Fruit fly (Drosophila melanogaster) whole organism, wandering third instar larva: ENCODE data around the gene CG17362.

Source experiments
- Abd-B ChIP-seq: fragments of >200 bp; optimal IDR thresholded peaks from 2 replicates; lab custom pipeline; 2017; ENCODE audit warnings: missing biosample characterization, missing genetic modification characterization
- CG32264 ChIP-seq: fragments of 200-800 bp; sonication (Bioruptor generic); optimal IDR thresholded peaks from 2 replicates; lab custom pipeline; 2016; ENCODE audit warnings: missing biosample characterization, missing genetic modification characterization
- CG9705 ChIP-seq: fragments of 200-800 bp; sonication (Bioruptor generic); optimal IDR thresholded peaks from 2 replicates; lab custom pipeline; 2018; ENCODE audit warnings: missing biosample characterization, mild to moderate bottlenecking, missing genetic modification characterization
- CrebA ChIP-seq: fragments of 200-800 bp; sonication (Bioruptor generic); optimal IDR thresholded peaks from 2 replicates; lab custom pipeline; 2016; ENCODE audit warnings: missing biosample characterization, mild to moderate bottlenecking, missing genetic modification characterization, borderline replicate concordance
- Dfd ChIP-seq: fragments of >200 bp; optimal IDR thresholded peaks from 2 replicates; lab custom pipeline; 2017; ENCODE audit warnings: missing biosample characterization, missing genetic modification characterization
- Dif ChIP-seq: fragments of 200-275, 200-300 bp; sonication (Bioruptor generic); optimal IDR thresholded peaks from 2 replicates; lab custom pipeline; 2018; ENCODE audit warnings: missing biosample characterization, missing genetic modification characterization; ENCODE audit not compliant: partially characterized antibody
- GATAd ChIP-seq: sonication (Bioruptor generic); optimal IDR thresholded peaks from 2 replicates; lab custom pipeline; 2016; ENCODE audit warnings: missing biosample characterization, missing genetic modification characterization
- HLH106 ChIP-seq: fragments of 200-800 bp; optimal IDR thresholded peaks from 3 replicates; lab custom pipeline; 2019; ENCODE audit warnings: missing biosample characterization, mild to moderate bottlenecking, missing genetic modification characterization, moderate library complexity
- Hnf4 ChIP-seq: fragments of 200-800 bp; sonication (Bioruptor generic); optimal IDR thresholded peaks from 2 replicates; lab custom pipeline; 2016; ENCODE audit warnings: missing biosample characterization, mild to moderate bottlenecking, missing genetic modification characterization
- Hr78 ChIP-seq: fragments of >200 bp; optimal IDR thresholded peaks from 2 replicates; lab custom pipeline; 2017; ENCODE audit warnings: missing biosample characterization, missing genetic modification characterization
- Hr83 ChIP-seq: fragments of 200-300 bp; sonication (Bioruptor generic); optimal IDR thresholded peaks from 2 replicates; lab custom pipeline; 2016; ENCODE audit warnings: missing biosample characterization, mild to moderate bottlenecking, missing genetic modification characterization, moderate library complexity; ENCODE audit not compliant: poor library complexity, severe bottlenecking
- Jra ChIP-seq: sonication (Bioruptor generic); optimal IDR thresholded peaks from 2 replicates; lab custom pipeline; 2016; ENCODE audit warnings: missing biosample characterization, missing genetic modification characterization
- Mio ChIP-seq: sonication (Bioruptor generic); optimal IDR thresholded peaks from 2 replicates; lab custom pipeline; 2016; ENCODE audit warnings: missing biosample characterization, missing genetic modification characterization
- N ChIP-seq: fragments of >200 bp; optimal IDR thresholded peaks from 2 replicates; lab custom pipeline; 2018; ENCODE audit warnings: missing biosample characterization, missing external identifiers, missing genetic modification characterization
- OdsH ChIP-seq: fragments of 200-800 bp; sonication (Bioruptor generic); optimal IDR thresholded peaks from 2 replicates; lab custom pipeline; 2016; ENCODE audit warnings: missing biosample characterization, mild to moderate bottlenecking, missing genetic modification characterization
- Rel ChIP-seq, 2 experiments: fragments of 200-800 bp; sonication (Bioruptor generic) in 1 of 2; optimal IDR thresholded peaks; 2 replicates in 1 of 2; 3 replicates in 1 of 2; lab custom pipeline; 2016 to 2019; ENCODE audit warnings: mild to moderate bottlenecking in 2 of 2, missing biosample characterization in 2 of 2, missing genetic modification characterization in 2 of 2, moderate library complexity in 1 of 2
- Sp1 ChIP-seq: fragments of 200-800 bp; sonication (Bioruptor generic); optimal IDR thresholded peaks from 3 replicates; lab custom pipeline; 2019; ENCODE audit warnings: missing biosample characterization, mild to moderate bottlenecking, missing genetic modification characterization, moderate library complexity
- Vsx2 ChIP-seq: fragments of 200-300, 225-300 bp; sonication (Bioruptor generic); optimal IDR thresholded peaks from 2 replicates; lab custom pipeline; 2018; ENCODE audit warnings: missing biosample characterization, missing genetic modification characterization; ENCODE audit not compliant: partially characterized antibody
- br ChIP-seq: fragments of 200-800 bp; sonication (Bioruptor generic); optimal IDR thresholded peaks from 2 replicates; lab custom pipeline; 2016; ENCODE audit warnings: missing biosample characterization, missing genetic modification characterization
- brk ChIP-seq: fragments of 200-800 bp; sonication (Bioruptor generic); optimal IDR thresholded peaks from 2 replicates; lab custom pipeline; 2016; ENCODE audit warnings: missing biosample characterization, mild to moderate bottlenecking, missing genetic modification characterization
- dl ChIP-seq, 2 experiments: fragments of 175-275, 200-275 bp in 1 of 2; fragments of 200-275 bp in 1 of 2; sonication (Bioruptor generic); optimal IDR thresholded peaks; lab custom pipeline; 2018; ENCODE audit warnings: mild to moderate bottlenecking in 2 of 2, missing biosample characterization in 2 of 2, missing genetic modification characterization in 2 of 2, moderate library complexity in 2 of 2; ENCODE audit not compliant: partially characterized antibody in 2 of 2, insufficient read depth in 1 of 2
- dmrt93B ChIP-seq: fragments of 200-800 bp; sonication (Bioruptor generic); optimal IDR thresholded peaks from 2 replicates; lab custom pipeline; 2018; ENCODE audit warnings: missing biosample characterization, mild to moderate bottlenecking, missing genetic modification characterization
- dsf ChIP-seq: sonication (Bioruptor generic); optimal IDR thresholded peaks from 2 replicates; lab custom pipeline; 2016; ENCODE audit warnings: missing biosample characterization, missing genetic modification characterization, borderline replicate concordance
- ey ChIP-seq: fragments of 200-800 bp; sonication (Bioruptor generic); optimal IDR thresholded peaks from 2 replicates; lab custom pipeline; 2016; ENCODE audit warnings: missing biosample characterization, missing genetic modification characterization
- foxo ChIP-seq, 2 experiments: fragments of 200-800 bp; sonication (Bioruptor generic); optimal IDR thresholded peaks; 2 replicates in 1 of 2; 3 replicates in 1 of 2; lab custom pipeline; 2016 to 2017; ENCODE audit warnings: missing biosample characterization in 2 of 2, missing genetic modification characterization in 2 of 2
- fru ChIP-seq: fragments of 200-800 bp; sonication (Bioruptor generic); optimal IDR thresholded peaks from 3 replicates; lab custom pipeline; 2016; ENCODE audit warnings: missing biosample characterization, mild to moderate bottlenecking, missing genetic modification characterization
- jim ChIP-seq: fragments of 175-275, 200-325 bp; sonication (Bioruptor generic); optimal IDR thresholded peaks from 2 replicates; lab custom pipeline; 2016; ENCODE audit warnings: missing biosample characterization, mild to moderate bottlenecking, missing genetic modification characterization
- lola ChIP-seq: fragments of >200 bp; optimal IDR thresholded peaks from 2 replicates; lab custom pipeline; 2017; ENCODE audit warnings: missing biosample characterization, missing genetic modification characterization
- pan ChIP-seq: fragments of >200 bp; optimal IDR thresholded peaks from 2 replicates; lab custom pipeline; 2017
- psq ChIP-seq: fragments of 200-800 bp; sonication (Bioruptor generic); optimal IDR thresholded peaks from 3 replicates; lab custom pipeline; 2017; ENCODE audit warnings: missing biosample characterization, mild to moderate bottlenecking, missing genetic modification characterization, moderate library complexity
- rgr ChIP-seq: fragments of 200-800 bp; sonication (Bioruptor generic); optimal IDR thresholded peaks from 3 replicates; lab custom pipeline; 2016; ENCODE audit warnings: missing biosample characterization, mild to moderate bottlenecking, missing genetic modification characterization
- sage ChIP-seq: fragments of 200-800 bp; sonication (Bioruptor generic); optimal IDR thresholded peaks from 2 replicates; lab custom pipeline; 2016; ENCODE audit warnings: missing biosample characterization, mild to moderate bottlenecking, missing genetic modification characterization
- sv ChIP-seq: fragments of 200-800 bp; sonication (Bioruptor generic); optimal IDR thresholded peaks from 3 replicates; lab custom pipeline; 2016; ENCODE audit warnings: missing biosample characterization, missing genetic modification characterization
- tai ChIP-seq: sonication (Bioruptor generic); optimal IDR thresholded peaks from 2 replicates; lab custom pipeline; 2016; ENCODE audit warnings: missing biosample characterization, missing genetic modification characterization
- usp ChIP-seq: fragments of >200 bp; optimal IDR thresholded peaks from 2 replicates; lab custom pipeline; 2017; ENCODE audit warnings: missing biosample characterization, missing genetic modification characterization
- woc ChIP-seq: sonication (Bioruptor generic); optimal IDR thresholded peaks from 2 replicates; lab custom pipeline; 2016; ENCODE audit warnings: missing biosample characterization, mild to moderate bottlenecking, missing genetic modification characterization

The CG17362 gene

dm6 chr3L:14002524-14003135 is 16.2 kb downstream of the CG17362 start (continued):
- peak; percentile 28 for TF ChIP-seq sage (GFP tag; lab: Kevin White, UChicago)
- no peak for TF ChIP-seq Sp1 (GFP tag; lab: Kevin White, UChicago)
- TF ChIP-seq, all 38 proteins: peak for 6

dm6 chr3L:14003297-14004040 is 17.0 kb downstream of the CG17362 start:
- TF ChIP-seq fru (GFP tag; lab: Kevin White, UChicago) (peak; percentile 28), Rel (GFP tag; optimal IDR thresholded peaks at IDR 0.05; lab: Kevin White, UChicago) (no peak), Rel (tag; optimal IDR thresholded peaks at IDR 0.05; lab: Kevin White, UChicago) (peak; percentile 4), ey (GFP tag; lab: Kevin White, UChicago) (no peak), Sp1 (GFP tag; lab: Kevin White, UChicago) (no peak), woc (no peak), Hnf4 (GFP tag; lab: Kevin White, UChicago) (no peak), jim (GFP tag; lab: Kevin White, UChicago) (peak; percentile 74)

- TF ChIP-seq brk: peak; percentile 7
- peak; percentile 30 for TF ChIP-seq rgr
- peak; percentile 100 for TF ChIP-seq psq
- peak; percentile 7 for TF ChIP-seq dmrt93B (GFP tag; lab: Kevin White, UChicago)
- peak; percentile 5 for TF ChIP-seq br (GFP tag; lab: Kevin White, UChicago)
- no peak for TF ChIP-seq Rel (GFP tag; optimal IDR thresholded peaks at IDR 0.05; lab: Kevin White, UChicago)
- TF ChIP-seq Rel (tag; optimal IDR thresholded peaks at IDR 0.05; lab: Kevin White, UChicago): peak; percentile 54
- peak; percentile 59 for TF ChIP-seq Dif (GFP tag; lab: Kevin White, UChicago)
- TF ChIP-seq HLH106 (tag; lab: Kevin White, UChicago): peak; percentile 15
- no peak for TF ChIP-seq sv (GFP tag; lab: Kevin White, UChicago)
- TF ChIP-seq Sp1 (GFP tag; lab: Kevin White, UChicago): peak; percentile 48
- no peak for TF ChIP-seq Mio (GFP tag; lab: Kevin White, UChicago)
- peak; percentile 21 for TF ChIP-seq fru (GFP tag; lab: Kevin White, UChicago)
- no peak for TF ChIP-seq GATAd (GFP tag; lab: Kevin White, UChicago)
- no peak for TF ChIP-seq Dfd (GFP tag; lab: Kevin White, UChicago)
Observed at dm6 chr3L:14004041-14004407, 17.6 kb downstream of the CG17362 start.

dm6 chr3L:14004963-14005458 is 18.6 kb downstream of the CG17362 start:
- no peak for TF ChIP-seq tai (GFP tag; lab: Kevin White, UChicago)
- no peak for TF ChIP-seq Dif (GFP tag; lab: Kevin White, UChicago)
- peak; percentile 99 for TF ChIP-seq br (GFP tag; lab: Kevin White, UChicago)
- no peak for TF ChIP-seq brk
- peak; percentile 95 for TF ChIP-seq Sp1 (GFP tag; lab: Kevin White, UChicago)
- peak; percentile 96 to 99 for TF ChIP-seq foxo (GFP tag; optimal IDR thresholded peaks at IDR 0.05; lab: Kevin White, UChicago)
- TF ChIP-seq sage (GFP tag; lab: Kevin White, UChicago): no peak
- no peak for TF ChIP-seq GATAd (GFP tag; lab: Kevin White, UChicago)
- TF ChIP-seq Abd-B (GFP tag; lab: Kevin White, UChicago): no peak
- peak; percentile 99 for TF ChIP-seq ey (GFP tag; lab: Kevin White, UChicago)
- TF ChIP-seq dsf: peak; percentile 75
- peak; percentile 90 for TF ChIP-seq HLH106 (tag; lab: Kevin White, UChicago)
- TF ChIP-seq rgr: peak; percentile 99
- peak; percentile 98 for TF ChIP-seq CG32264 (GFP tag; lab: Kevin White, UChicago)
- TF ChIP-seq woc: peak; percentile 94
- TF ChIP-seq Vsx2 (GFP tag; lab: Kevin White, UChicago): no peak
- no peak for TF ChIP-seq usp
- TF ChIP-seq Hnf4 (GFP tag; lab: Kevin White, UChicago): no peak
- peak; percentile 91 for TF ChIP-seq Rel (GFP tag; optimal IDR thresholded peaks at IDR 0.05; lab: Kevin White, UChicago)
- peak; percentile 95 for TF ChIP-seq Rel (tag; optimal IDR thresholded peaks at IDR 0.05; lab: Kevin White, UChicago)
- peak; percentile 89 for TF ChIP-seq Hr83 (GFP tag; lab: Kevin White, UChicago)
- TF ChIP-seq jim (GFP tag; lab: Kevin White, UChicago): peak; percentile 41
- peak; percentile 96 for TF ChIP-seq dmrt93B (GFP tag; lab: Kevin White, UChicago)
- TF ChIP-seq OdsH: peak; percentile 99
- TF ChIP-seq fru (GFP tag; lab: Kevin White, UChicago): peak; percentile 99
- no peak for TF ChIP-seq CrebA
- TF ChIP-seq pan (lab: Kevin White, UChicago): no peak
- peak; percentile 97 for TF ChIP-seq psq
- TF ChIP-seq Mio (GFP tag; lab: Kevin White, UChicago): peak; percentile 90
- no peak for TF ChIP-seq Dfd (GFP tag; lab: Kevin White, UChicago)
- no peak for TF ChIP-seq N (GFP tag; lab: Kevin White, UChicago)
- TF ChIP-seq CG9705: peak; percentile 82
- no peak for TF ChIP-seq Jra
- TF ChIP-seq lola: no peak
- no peak for TF ChIP-seq dl (GFP tag; optimal IDR thresholded peaks at IDR 0.05; lab: Kevin White, UChicago; ENCODE audit: insufficient read depth in 1 of 2, partially characterized antibody in 2 of 2)
- peak; percentile 95 for TF ChIP-seq sv (GFP tag; lab: Kevin White, UChicago)
- TF ChIP-seq Hr78: no peak
